Fruit fly (Drosophila melanogaster) whole organism, embryonic: ENCODE data around the gene mahe.
A peak's percentile ranks its signal among the peaks of the same experiment; 100 is the strongest.

Experiments used
- Bteb2 ChIP-seq: fragments of 200-800 bp; sonication (Bioruptor generic); optimal IDR thresholded peaks from 2 replicates; lab custom pipeline; 2016; ENCODE audit warnings: missing biosample characterization, missing genetic modification characterization
- CG10274 ChIP-seq: fragments of 200-800 bp; sonication (Bioruptor generic); optimal IDR thresholded peaks from 3 replicates; lab custom pipeline; 2017; ENCODE audit warnings: missing biosample characterization, mild to moderate bottlenecking, missing genetic modification characterization
- CG11247 ChIP-seq: fragments of 200-800 bp; sonication (Bioruptor generic); IDR thresholded peaks from 2 replicates; pipeline ENCODE4 v1.3.6; 2022; ENCODE audit warnings: missing biosample characterization, missing genetic modification characterization
- CG11560 ChIP-seq: fragments of 200-800 bp; sonication (Bioruptor generic); IDR thresholded peaks from 3 replicates; pipeline ENCODE4 v1.3.6; 2022; ENCODE audit warnings: missing biosample characterization, missing genetic modification characterization
- CG12236 ChIP-seq: fragments of 200-800 bp; sonication (Bioruptor generic); optimal IDR thresholded peaks from 2 replicates; lab custom pipeline; 2016; ENCODE audit warnings: missing biosample characterization, missing genetic modification characterization
- CG12769 ChIP-seq: fragments of 200-800 bp; sonication (Bioruptor generic); optimal IDR thresholded peaks from 2 replicates; lab custom pipeline; 2019; ENCODE audit warnings: missing biosample characterization, mild to moderate bottlenecking, missing genetic modification characterization, moderate library complexity
- CG14965 ChIP-seq: fragments of 200-800 bp; sonication (Bioruptor generic); optimal IDR thresholded peaks from 2 replicates; lab custom pipeline; 2016; ENCODE audit warnings: missing biosample characterization, missing genetic modification characterization, borderline replicate concordance
- CG15269 ChIP-seq: fragments of 200-800 bp; sonication (Bioruptor generic); optimal IDR thresholded peaks from 2 replicates; lab custom pipeline; 2018; ENCODE audit warnings: missing biosample characterization, mild to moderate bottlenecking, missing genetic modification characterization, moderate library complexity
- CG15601 ChIP-seq: fragments of 200-800 bp; sonication (Bioruptor generic); optimal IDR thresholded peaks from 3 replicates; lab custom pipeline; 2019; ENCODE audit warnings: missing biosample characterization, mild to moderate bottlenecking, missing genetic modification characterization, moderate library complexity
- CG1647 ChIP-seq: fragments of 200-800 bp; sonication (Bioruptor generic); optimal IDR thresholded peaks from 3 replicates; lab custom pipeline; 2016; ENCODE audit warnings: missing biosample characterization, missing genetic modification characterization
- CG1792 ChIP-seq: fragments of 200-800 bp; sonication (Bioruptor generic); optimal IDR thresholded peaks from 2 replicates; lab custom pipeline; 2016; ENCODE audit warnings: missing biosample characterization, missing genetic modification characterization
- CG1832 ChIP-seq: fragments of 200-800 bp; sonication (Bioruptor generic); optimal IDR thresholded peaks from 2 replicates; lab custom pipeline; 2017; ENCODE audit warnings: missing biosample characterization, mild to moderate bottlenecking, missing genetic modification characterization, inconsistent platforms
- CG31224 ChIP-seq: fragments of 200-800 bp; sonication (Bioruptor generic); IDR thresholded peaks from 2 replicates; pipeline ENCODE4 v1.3.6; 2022; ENCODE audit warnings: missing biosample characterization, missing genetic modification characterization
- CG33557 ChIP-seq: fragments of 200-800 bp; sonication (Bioruptor generic); optimal IDR thresholded peaks from 2 replicates; lab custom pipeline; 2019; ENCODE audit warnings: missing biosample characterization, mild to moderate bottlenecking, missing genetic modification characterization, moderate library complexity
- CG7745 ChIP-seq: fragments of 200-800 bp; sonication (Bioruptor generic); optimal IDR thresholded peaks from 2 replicates; lab custom pipeline; 2018; ENCODE audit warnings: missing biosample characterization, mild to moderate bottlenecking, missing genetic modification characterization, moderate library complexity
- CG8290 ChIP-seq, 3 experiments: fragments of 200-800 bp; sonication (Bioruptor generic); optimal IDR thresholded peaks; 2 replicates each; lab custom pipeline; 2016 to 2019; ENCODE audit warnings: missing biosample characterization in 3 of 3, missing genetic modification characterization in 3 of 3, mild to moderate bottlenecking in 2 of 3, moderate library complexity in 1 of 3
- CG8359 ChIP-seq: fragments of 200-800 bp; sonication (Bioruptor generic); optimal IDR thresholded peaks from 2 replicates; lab custom pipeline; 2017; ENCODE audit warnings: missing biosample characterization, mild to moderate bottlenecking, missing genetic modification characterization, borderline replicate concordance
- CG9876 ChIP-seq: fragments of 200-800 bp; sonication (Bioruptor generic); optimal IDR thresholded peaks from 2 replicates; lab custom pipeline; 2016; ENCODE audit warnings: missing biosample characterization, missing genetic modification characterization
- Dref ChIP-seq: fragments of 200-800 bp; sonication (Bioruptor generic); IDR thresholded peaks from 2 replicates; pipeline ENCODE4 v1.3.6; 2022; ENCODE audit warnings: missing biosample characterization, missing genetic modification characterization
- Gug ChIP-seq: fragments of 200-800 bp; sonication (Bioruptor generic); IDR thresholded peaks from 4 replicates; pipeline ENCODE4 v1.3.6; 2022; ENCODE audit warnings: missing biosample characterization, missing genetic modification characterization
- H2.0 ChIP-seq: fragments of 200-800 bp; sonication (Bioruptor generic); IDR thresholded peaks from 2 replicates; pipeline ENCODE4 v1.3.6; 2022; ENCODE audit warnings: missing biosample characterization, missing genetic modification characterization
- HLH54F ChIP-seq: fragments of 200-800 bp; sonication (Bioruptor generic); optimal IDR thresholded peaks from 3 replicates; lab custom pipeline; 2016; ENCODE audit warnings: missing biosample characterization, missing genetic modification characterization
- HmgD ChIP-seq: fragments of 200-800 bp; sonication (Bioruptor generic); optimal IDR thresholded peaks from 3 replicates; lab custom pipeline; 2016; ENCODE audit warnings: missing biosample characterization, missing genetic modification characterization
- Hr51 ChIP-seq, 2 experiments: fragments of 200-800 bp; sonication (Bioruptor generic); optimal IDR thresholded peaks; 2 replicates in 1 of 2; 3 replicates in 1 of 2; lab custom pipeline; 2016 to 2018; ENCODE audit warnings: missing biosample characterization in 2 of 2, missing genetic modification characterization in 2 of 2, mild to moderate bottlenecking in 1 of 2, moderate library complexity in 1 of 2
- MBD-R2 ChIP-seq: fragments of 200-800 bp; sonication (Bioruptor generic); IDR thresholded peaks from 2 replicates; pipeline ENCODE4 v1.3.6; 2022; ENCODE audit warnings: missing biosample characterization, missing genetic modification characterization
- Neu2 ChIP-seq: fragments of 200-800 bp; sonication (Bioruptor generic); optimal IDR thresholded peaks from 3 replicates; lab custom pipeline; 2016; ENCODE audit warnings: missing biosample characterization, missing genetic modification characterization, borderline replicate concordance
- Ravus ChIP-seq: fragments of 200-800 bp; sonication (Bioruptor generic); IDR thresholded peaks from 2 replicates; pipeline ENCODE4 v1.3.6; 2022; ENCODE audit warnings: missing biosample characterization, missing genetic modification characterization
- Trl ChIP-seq, 3 experiments: fragments of >200 bp in 2 of 3; fragments of 200-800 bp in 1 of 3; sonication (Bioruptor generic) in 1 of 3; optimal IDR thresholded peaks; 2 replicates in 1 of 3; 3 replicates in 2 of 3; lab custom pipeline; 2016 to 2017; ENCODE audit warnings: missing biosample characterization in 1 of 3, missing genetic modification characterization in 1 of 3
- az2 ChIP-seq: fragments of 200-800 bp; sonication (Bioruptor generic); optimal IDR thresholded peaks from 3 replicates; lab custom pipeline; 2016; ENCODE audit warnings: missing biosample characterization, missing genetic modification characterization
- corto ChIP-seq: fragments of 200-800 bp; sonication (Bioruptor generic); optimal IDR thresholded peaks from 2 replicates; lab custom pipeline; 2016; ENCODE audit warnings: missing biosample characterization, mild to moderate bottlenecking, missing genetic modification characterization, moderate library complexity
- dati ChIP-seq: fragments of 200-800 bp; sonication (Bioruptor generic); IDR thresholded peaks from 2 replicates; pipeline ENCODE4 v1.3.6; 2022; ENCODE audit warnings: missing biosample characterization, missing genetic modification characterization
- dimm ChIP-seq: fragments of 200-800 bp; sonication (Bioruptor generic); IDR thresholded peaks from 2 replicates; pipeline ENCODE4 v1.3.6; 2022; ENCODE audit warnings: missing biosample characterization, missing genetic modification characterization
- dm ChIP-seq: fragments of 200-800 bp; sonication (Bioruptor generic); optimal IDR thresholded peaks from 3 replicates; lab custom pipeline; 2016; ENCODE audit warnings: missing biosample characterization, missing genetic modification characterization
- dysf ChIP-seq: fragments of 200-800 bp; sonication (Bioruptor generic); IDR thresholded peaks from 3 replicates; pipeline ENCODE4 v1.3.6; 2022; ENCODE audit warnings: missing biosample characterization, missing genetic modification characterization
- emc ChIP-seq: fragments of 200-800 bp; sonication (Bioruptor generic); optimal IDR thresholded peaks from 2 replicates; lab custom pipeline; 2016; ENCODE audit warnings: missing biosample characterization, missing genetic modification characterization
- ems ChIP-seq: fragments of 200-800 bp; sonication (Bioruptor generic); optimal IDR thresholded peaks from 3 replicates; lab custom pipeline; 2016; ENCODE audit warnings: missing biosample characterization, missing genetic modification characterization
- eve ChIP-seq, 2 experiments: fragments of >200 bp; optimal IDR thresholded peaks; 2 replicates each; lab custom pipeline; 2017; ENCODE audit warnings: missing biosample characterization in 2 of 2, missing genetic modification characterization in 2 of 2
- jing ChIP-seq: fragments of 200-800 bp; sonication (Bioruptor generic); optimal IDR thresholded peaks from 2 replicates; lab custom pipeline; 2018; ENCODE audit warnings: missing biosample characterization, mild to moderate bottlenecking, missing genetic modification characterization
- kay ChIP-seq: fragments of 200-800 bp; sonication (Bioruptor generic); optimal IDR thresholded peaks from 2 replicates; lab custom pipeline; 2016; ENCODE audit warnings: missing biosample characterization, missing genetic modification characterization
- klu ChIP-seq: fragments of 200-800 bp; sonication (Bioruptor generic); IDR thresholded peaks from 2 replicates; pipeline ENCODE4 v1.3.6; 2022; ENCODE audit warnings: missing biosample characterization, missing genetic modification characterization
- luna ChIP-seq: fragments of 200-800 bp; sonication (Bioruptor generic); optimal IDR thresholded peaks from 2 replicates; lab custom pipeline; 2016; ENCODE audit warnings: missing biosample characterization, missing genetic modification characterization
- pb ChIP-seq: fragments of 200-800 bp; sonication (Bioruptor generic); optimal IDR thresholded peaks from 3 replicates; lab custom pipeline; 2016; ENCODE audit warnings: missing biosample characterization, missing genetic modification characterization
- pum ChIP-seq: fragments of 200-800 bp; sonication (Bioruptor generic); optimal IDR thresholded peaks from 2 replicates; lab custom pipeline; 2016; ENCODE audit warnings: missing biosample characterization, missing genetic modification characterization
- run ChIP-seq: fragments of 200-800 bp; sonication (Bioruptor generic); optimal IDR thresholded peaks from 3 replicates; lab custom pipeline; 2018; ENCODE audit warnings: missing biosample characterization, mild to moderate bottlenecking, missing genetic modification characterization
- sob ChIP-seq: fragments of 200-800 bp; sonication (Bioruptor generic); IDR thresholded peaks from 2 replicates; pipeline ENCODE4 v1.3.6; 2022; ENCODE audit warnings: missing biosample characterization, missing genetic modification characterization
- tgo ChIP-seq: fragments of 200-800 bp; sonication (Bioruptor generic); IDR thresholded peaks from 3 replicates; pipeline ENCODE4 v1.3.6; 2022; ENCODE audit warnings: missing biosample characterization, missing genetic modification characterization
- tio ChIP-seq: fragments of 200-800 bp; sonication (Bioruptor generic); optimal IDR thresholded peaks from 2 replicates; lab custom pipeline; 2017; ENCODE audit warnings: missing biosample characterization, missing genetic modification characterization, inconsistent platforms
- tna ChIP-seq: fragments of 200-800 bp; sonication (Bioruptor generic); IDR thresholded peaks from 2 replicates; pipeline ENCODE4 v1.3.6; 2022; ENCODE audit warnings: missing biosample characterization, missing genetic modification characterization; ENCODE audit not compliant: partially characterized antibody
- toy ChIP-seq: fragments of 200-800 bp; sonication (Bioruptor generic); IDR thresholded peaks from 2 replicates; pipeline ENCODE4 v1.3.6; 2022; ENCODE audit warnings: missing biosample characterization, missing genetic modification characterization
- unc-4 ChIP-seq: fragments of 200-800 bp; sonication (Bioruptor generic); IDR thresholded peaks from 2 replicates; pipeline ENCODE4 v1.3.6; 2022; ENCODE audit warnings: missing biosample characterization, missing genetic modification characterization; ENCODE audit not compliant: partially characterized antibody
- zen ChIP-seq: fragments of 200-800 bp; sonication (Bioruptor generic); optimal IDR thresholded peaks from 3 replicates; lab custom pipeline; 2018; ENCODE audit warnings: missing biosample characterization, mild to moderate bottlenecking, missing genetic modification characterization, moderate library complexity
- zfh1 ChIP-seq: fragments of 200-800 bp; sonication (Bioruptor generic); IDR thresholded peaks from 3 replicates; pipeline ENCODE4 v1.3.6; 2022; ENCODE audit warnings: missing biosample characterization, missing genetic modification characterization

Gene mahe

DNA sequence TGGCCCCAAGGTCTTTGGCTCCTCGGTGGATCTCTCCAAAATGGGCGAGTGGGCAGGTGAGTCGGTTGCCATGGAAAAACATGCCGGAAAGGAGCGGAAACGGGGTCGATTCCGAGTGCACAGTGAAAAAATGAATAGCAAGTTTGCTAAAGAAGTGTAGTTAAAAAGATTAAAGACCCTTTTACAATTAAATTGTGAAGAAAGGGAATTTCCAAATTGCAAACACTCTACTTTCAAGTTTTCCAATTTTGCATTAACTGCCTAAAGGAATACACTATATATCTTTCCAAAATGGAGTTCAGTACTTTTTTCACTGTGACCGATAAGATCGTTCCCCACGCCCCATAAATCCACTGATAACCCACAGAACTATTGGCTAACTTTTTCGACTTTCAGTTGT, 21.7 kb downstream of the mahe start (continued):
- no peak for TF ChIP-seq CG14965 (GFP tag; lab: Kevin White, UChicago)
- TF ChIP-seq MBD-R2 (GFP tag; lab: Robert Waterston, UW) = no peak
- TF ChIP-seq az2 (GFP tag; lab: Kevin White, UChicago) = no peak
- no peak for TF ChIP-seq CG1792 (GFP tag; lab: Kevin White, UChicago)
- no peak for TF ChIP-seq kay (GFP tag; lab: Kevin White, UChicago)
- TF ChIP-seq pb (GFP tag; lab: Kevin White, UChicago) = no peak
- no peak for TF ChIP-seq luna
- TF ChIP-seq ems (GFP tag; lab: Kevin White, UChicago) = no peak
- TF ChIP-seq corto (GFP tag; lab: Kevin White, UChicago) = no peak
- no peak for TF ChIP-seq Neu2 (GFP tag; lab: Kevin White, UChicago)
- TF ChIP-seq run (tag; lab: Kevin White, UChicago) = no peak
- TF ChIP-seq CG8290 (GFP tag; optimal IDR thresholded peaks at IDR 0.05; lab: Kevin White, UChicago) = no peak
- TF ChIP-seq CG8290 (tag; optimal IDR thresholded peaks at IDR 0.05; lab: Kevin White, UChicago) = no peak
- TF ChIP-seq dm (GFP tag; lab: Kevin White, UChicago) = no peak
- no peak for TF ChIP-seq tio (GFP tag; lab: Kevin White, UChicago)
- no peak for TF ChIP-seq Dref (GFP tag; lab: Robert Waterston, UW)
- no peak for TF ChIP-seq HLH54F (GFP tag; lab: Kevin White, UChicago)
- TF ChIP-seq CG7745 (tag; lab: Kevin White, UChicago) = no peak
- no peak for TF ChIP-seq toy (GFP tag; lab: Robert Waterston, UW)
- TF ChIP-seq emc (GFP tag; lab: Kevin White, UChicago) = no peak
- TF ChIP-seq H2.0 (GFP tag; lab: Robert Waterston, UW) = no peak
- no peak for TF ChIP-seq CG1647 (GFP tag; lab: Kevin White, UChicago)
- TF ChIP-seq Hr51 (GFP tag; optimal IDR thresholded peaks at IDR 0.05; lab: Kevin White, UChicago) = no peak
- no peak for TF ChIP-seq CG33557 (GFP tag; lab: Kevin White, UChicago)
- no peak for TF ChIP-seq Ravus (GFP tag; lab: Robert Waterston, UW)
- TF ChIP-seq Gug (GFP tag; lab: Robert Waterston, UW) = no peak
- no peak for TF ChIP-seq klu (GFP tag; lab: Robert Waterston, UW)
- no peak for TF ChIP-seq tna
- TF ChIP-seq CG31224 (GFP tag; lab: Robert Waterston, UW) = no peak
- no peak for TF ChIP-seq Bteb2
- TF ChIP-seq CG1832 (GFP tag; lab: Kevin White, UChicago) = no peak
- no peak for TF ChIP-seq CG11560 (tag; lab: Robert Waterston, UW)
- no peak for TF ChIP-seq CG15269 (tag; lab: Kevin White, UChicago)
- TF ChIP-seq CG15601 (tag; lab: Kevin White, UChicago) = no peak
- TF ChIP-seq zfh1 (GFP tag; lab: Robert Waterston, UW) = no peak
- no peak for TF ChIP-seq eve (GFP tag; optimal IDR thresholded peaks at IDR 0.05; lab: Kevin White, UChicago)
- TF ChIP-seq HmgD (GFP tag; lab: Kevin White, UChicago) = no peak
- TF ChIP-seq dimm (GFP tag; lab: Robert Waterston, UW) = no peak
- TF ChIP-seq CG9876 (GFP tag; lab: Kevin White, UChicago) = no peak
- TF ChIP-seq CG11247 (GFP tag; lab: Robert Waterston, UW) = no peak
- TF ChIP-seq CG8359 = no peak
- TF ChIP-seq pum (GFP tag; lab: Kevin White, UChicago) = no peak
- TF ChIP-seq Trl (optimal IDR thresholded peaks at IDR 0.05; lab: Kevin White, UChicago) = no peak
- no peak for TF ChIP-seq Trl (GFP tag; optimal IDR thresholded peaks at IDR 0.05; lab: Kevin White, UChicago)
- 0 out of 2 replicates have a peak, but pooled peaks have one; percentile 23 for TF ChIP-seq sob (GFP tag; lab: Robert Waterston, UW)
- no peak for TF ChIP-seq unc-4 (GFP tag; lab: Robert Waterston, UW)
- TF ChIP-seq CG12236 = no peak
- no peak for TF ChIP-seq dati (GFP tag; lab: Robert Waterston, UW)
- no peak for TF ChIP-seq CG12769 (tag; lab: Kevin White, UChicago)
- TF ChIP-seq dysf (GFP tag; lab: Robert Waterston, UW) = peak; percentile 60
- TF ChIP-seq zen (tag; lab: Kevin White, UChicago) = no peak
- TF ChIP-seq jing (GFP tag; lab: Kevin White, UChicago) = no peak
- TF ChIP-seq CG10274 (GFP tag; lab: Kevin White, UChicago) = no peak
- no peak for TF ChIP-seq tgo (GFP tag; lab: Robert Waterston, UW)
